Fruit fly (Drosophila melanogaster) whole organism, embryonic: Measurements from ENCODE around the gene CG12990.
A peak's percentile ranks its signal among the peaks of the same experiment; 100 is the strongest.

Experiments used
- Abd-B ChIP-seq: fragments of 200-800 bp; sonication (Bioruptor generic); optimal IDR thresholded peaks from 2 replicates; lab custom pipeline; 2018; ENCODE audit warnings: missing biosample characterization, mild to moderate bottlenecking, missing genetic modification characterization, moderate library complexity
- Ada2b ChIP-seq: fragments of 200-800 bp; sonication (Bioruptor generic); IDR thresholded peaks from 2 replicates; pipeline ENCODE4 v1.3.6; 2022; ENCODE audit warnings: missing biosample characterization, missing genetic modification characterization
- Atf-2 ChIP-seq: fragments of 200-800 bp; sonication (Bioruptor generic); optimal IDR thresholded peaks from 2 replicates; lab custom pipeline; 2016; ENCODE audit warnings: missing biosample characterization, missing genetic modification characterization
- B-H2 ChIP-seq: fragments of 200-800 bp; sonication (Bioruptor generic); optimal IDR thresholded peaks from 2 replicates; lab custom pipeline; 2018; ENCODE audit warnings: missing biosample characterization, mild to moderate bottlenecking, missing genetic modification characterization
- CG10321 ChIP-seq: fragments of 200-800 bp; sonication (Bioruptor generic); IDR thresholded peaks from 2 replicates; pipeline ENCODE4 v1.3.6; 2022; ENCODE audit warnings: missing biosample characterization, missing genetic modification characterization
- CG10462 ChIP-seq: fragments of 200-800 bp; sonication (Bioruptor generic); optimal IDR thresholded peaks from 2 replicates; lab custom pipeline; 2016; ENCODE audit warnings: missing biosample characterization, missing genetic modification characterization
- CG11085 ChIP-seq: fragments of 200-800 bp; sonication (Bioruptor generic); IDR thresholded peaks from 2 replicates; pipeline ENCODE4 v1.3.6; 2022; ENCODE audit warnings: missing biosample characterization, missing genetic modification characterization
- CG11093 ChIP-seq: fragments of 200-800 bp; sonication (Bioruptor generic); IDR thresholded peaks from 3 replicates; pipeline ENCODE4 v1.3.6; 2022; ENCODE audit warnings: missing biosample characterization, missing genetic modification characterization
- CG11456 ChIP-seq: fragments of 200-800 bp; sonication (Bioruptor generic); IDR thresholded peaks from 3 replicates; pipeline ENCODE4 v1.3.6; 2022; ENCODE audit warnings: missing biosample characterization, missing genetic modification characterization
- CG12659 ChIP-seq: fragments of 200-800 bp; sonication (Bioruptor generic); optimal IDR thresholded peaks from 3 replicates; lab custom pipeline; 2017; ENCODE audit warnings: mild to moderate bottlenecking, missing biosample characterization, missing genetic modification reagents, missing genetic modification characterization
- CG14014 ChIP-seq: fragments of 200-800 bp; sonication (Bioruptor generic); IDR thresholded peaks from 2 replicates; pipeline ENCODE4 v1.3.6; 2022; ENCODE audit warnings: missing biosample characterization, missing genetic modification characterization
- CG15073 ChIP-seq: fragments of 200-800 bp; sonication (Bioruptor generic); optimal IDR thresholded peaks from 2 replicates; lab custom pipeline; 2016; ENCODE audit warnings: missing biosample characterization, missing genetic modification characterization
- CG17829 ChIP-seq: fragments of 200-800 bp; optimal IDR thresholded peaks from 2 replicates; lab custom pipeline; 2019; ENCODE audit warnings: missing biosample characterization, mild to moderate bottlenecking, missing genetic modification characterization, moderate library complexity
- CG30020 ChIP-seq: fragments of 200-800 bp; optimal IDR thresholded peaks from 2 replicates; lab custom pipeline; 2019; ENCODE audit warnings: missing biosample characterization, mild to moderate bottlenecking, missing genetic modification characterization, moderate library complexity
- CG30431 ChIP-seq: fragments of 200-800 bp; sonication (Bioruptor generic); optimal IDR thresholded peaks from 2 replicates; lab custom pipeline; 2017; ENCODE audit warnings: missing biosample characterization, missing genetic modification characterization
- CG3163 ChIP-seq: fragments of 200-800 bp; sonication (Bioruptor generic); optimal IDR thresholded peaks from 3 replicates; lab custom pipeline; 2016; ENCODE audit warnings: missing biosample characterization, missing genetic modification characterization
- CG3726 ChIP-seq: fragments of 200-800 bp; sonication (Bioruptor generic); IDR thresholded peaks from 3 replicates; pipeline ENCODE4, ENCODE4 v1.3.6; 2022; ENCODE audit warnings: missing biosample characterization, missing genetic modification characterization
- CG4617 ChIP-seq: fragments of 200-800 bp; sonication (Bioruptor generic); optimal IDR thresholded peaks from 3 replicates; lab custom pipeline; 2016; ENCODE audit warnings: missing biosample characterization, missing genetic modification characterization, borderline replicate concordance
- CG8924 ChIP-seq: fragments of 200-800 bp; optimal IDR thresholded peaks from 3 replicates; lab custom pipeline; 2019; ENCODE audit warnings: missing biosample characterization, mild to moderate bottlenecking, missing genetic modification characterization, moderate library complexity
- CG9797 ChIP-seq: fragments of 200-800 bp; sonication (Bioruptor generic); optimal IDR thresholded peaks from 3 replicates; lab custom pipeline; 2018; ENCODE audit warnings: missing biosample characterization, mild to moderate bottlenecking, missing genetic modification characterization
- CrebB ChIP-seq: fragments of 200-800 bp; sonication (Bioruptor generic); optimal IDR thresholded peaks from 3 replicates; lab custom pipeline; 2018; ENCODE audit warnings: missing biosample characterization, mild to moderate bottlenecking, missing genetic modification characterization
- Deaf1 ChIP-seq: fragments of 200-800 bp; optimal IDR thresholded peaks from 3 replicates; lab custom pipeline; 2019; ENCODE audit warnings: missing biosample characterization, mild to moderate bottlenecking, missing genetic modification characterization, moderate library complexity
- Dfd ChIP-seq, 2 experiments: fragments of >200 bp; optimal IDR thresholded peaks; 2 replicates each; lab custom pipeline; 2017; ENCODE audit warnings: missing biosample characterization in 2 of 2, missing genetic modification characterization in 2 of 2
- ERR ChIP-seq: fragments of 200-800 bp; sonication (Bioruptor generic); optimal IDR thresholded peaks from 2 replicates; lab custom pipeline; 2016; ENCODE audit warnings: missing biosample characterization, missing genetic modification characterization
- GATAe ChIP-seq: fragments of 200-800 bp; sonication (Bioruptor generic); conservative IDR thresholded peaks from 2 replicates; pipeline ENCODE4 v1.3.6; 2022; ENCODE audit warnings: missing biosample characterization, missing genetic modification characterization
- H2.0 ChIP-seq: fragments of 200-800 bp; sonication (Bioruptor generic); IDR thresholded peaks from 2 replicates; pipeline ENCODE4 v1.3.6; 2022; ENCODE audit warnings: missing biosample characterization, missing genetic modification characterization
- Hmr ChIP-seq: fragments of 200-800 bp; sonication (Bioruptor generic); optimal IDR thresholded peaks from 3 replicates; lab custom pipeline; 2017; ENCODE audit warnings: mild to moderate bottlenecking, missing biosample characterization, missing genetic modification reagents, missing genetic modification characterization
- Max ChIP-seq: fragments of 200-800 bp; sonication (Bioruptor generic); optimal IDR thresholded peaks from 2 replicates; lab custom pipeline; 2016; ENCODE audit warnings: missing biosample characterization, mild to moderate bottlenecking, missing genetic modification characterization
- Med ChIP-seq: fragments of 200-800 bp; sonication (Bioruptor generic); peaks from one replicate; lab custom pipeline; 2016; ENCODE audit warnings: missing biosample characterization, missing genetic modification characterization, mild to moderate bottlenecking, inconsistent platforms, moderate library complexity
- Meics ChIP-seq: fragments of 200-800 bp; sonication (Bioruptor generic); optimal IDR thresholded peaks from 2 replicates; lab custom pipeline; 2017; ENCODE audit warnings: missing biosample characterization, mild to moderate bottlenecking, missing genetic modification characterization
- NFAT ChIP-seq: fragments of 200-800 bp; sonication (Bioruptor generic); IDR thresholded peaks from 2 replicates; pipeline ENCODE4 v1.3.6; 2022; ENCODE audit warnings: missing biosample characterization, missing genetic modification characterization
- Nf-YC ChIP-seq: fragments of 200-800 bp; optimal IDR thresholded peaks from 3 replicates; lab custom pipeline; 2019; ENCODE audit warnings: missing biosample characterization, mild to moderate bottlenecking, missing genetic modification characterization, moderate library complexity
- Ptx1 ChIP-seq: fragments of 200-800 bp; sonication (Bioruptor generic); IDR thresholded peaks from 2 replicates; pipeline ENCODE4 v1.3.6; 2022; ENCODE audit warnings: missing biosample characterization, missing genetic modification characterization
- Stat92E ChIP-seq, 3 experiments: fragments of >200 bp in 2 of 3; fragments of 200-800 bp in 1 of 3; sonication (Bioruptor generic) in 1 of 3; optimal IDR thresholded peaks; 2 replicates each; lab custom pipeline; 2017 to 2019; ENCODE audit warnings: missing biosample characterization in 3 of 3, missing genetic modification characterization in 3 of 3, mild to moderate bottlenecking in 1 of 3, moderate library complexity in 1 of 3
- abd-A ChIP-seq: fragments of 200-800 bp; sonication (Bioruptor generic); optimal IDR thresholded peaks from 3 replicates; lab custom pipeline; 2019; ENCODE audit warnings: missing biosample characterization, mild to moderate bottlenecking, missing genetic modification characterization, moderate library complexity
- ac ChIP-seq: fragments of 200-800 bp; sonication (Bioruptor generic); optimal IDR thresholded peaks from 3 replicates; lab custom pipeline; 2017; ENCODE audit warnings: missing biosample characterization, mild to moderate bottlenecking, missing genetic modification characterization
- da ChIP-seq: fragments of 200-800 bp; sonication (Bioruptor generic); optimal IDR thresholded peaks from 2 replicates; lab custom pipeline; 2016; ENCODE audit warnings: missing biosample characterization, missing genetic modification characterization
- gsb ChIP-seq: fragments of 200-800 bp; sonication (Bioruptor generic); IDR thresholded peaks from 2 replicates; pipeline ENCODE4 v1.3.6; 2022; ENCODE audit warnings: missing biosample characterization, missing genetic modification characterization
- her ChIP-seq: fragments of 200-800 bp; sonication (Bioruptor generic); optimal IDR thresholded peaks from 2 replicates; lab custom pipeline; 2016; ENCODE audit warnings: missing biosample characterization, missing genetic modification characterization
- kni ChIP-seq: fragments of 200-800 bp; sonication (Bioruptor generic); optimal IDR thresholded peaks from 3 replicates; lab custom pipeline; 2017; ENCODE audit warnings: mild to moderate bottlenecking, missing biosample characterization, missing genetic modification reagents, missing genetic modification characterization
- lola ChIP-seq, 3 experiments: fragments of >200 bp in 2 of 3; fragments of 200-800 bp in 1 of 3; sonication (Bioruptor generic) in 1 of 3; optimal IDR thresholded peaks; 2 replicates each; lab custom pipeline; 2017 to 2019; ENCODE audit warnings: missing biosample characterization in 3 of 3, missing genetic modification characterization in 3 of 3, mild to moderate bottlenecking in 1 of 3, moderate library complexity in 1 of 3
- otp ChIP-seq: fragments of 200-800 bp; sonication (Bioruptor generic); IDR thresholded peaks from 3 replicates; pipeline ENCODE4, ENCODE4 v1.3.6; 2022; ENCODE audit warnings: missing biosample characterization, missing genetic modification characterization
- p53 ChIP-seq: fragments of 200-800 bp; sonication (Bioruptor generic); optimal IDR thresholded peaks from 2 replicates; lab custom pipeline; 2016; ENCODE audit warnings: missing biosample characterization, missing genetic modification characterization
- ranshi ChIP-seq: fragments of 200-800 bp; sonication (Bioruptor generic); IDR thresholded peaks from 2 replicates; pipeline ENCODE4 v1.3.6; 2022; ENCODE audit warnings: missing biosample characterization, missing genetic modification characterization
- run ChIP-seq: fragments of 200-800 bp; sonication (Bioruptor generic); optimal IDR thresholded peaks from 3 replicates; lab custom pipeline; 2018; ENCODE audit warnings: missing biosample characterization, mild to moderate bottlenecking, missing genetic modification characterization
- sens ChIP-seq: fragments of 200-800 bp; sonication (Bioruptor generic); peaks from one replicate; lab custom pipeline; 2016; ENCODE audit warnings: missing biosample characterization, missing genetic modification characterization
- sens-2 ChIP-seq: fragments of 200-800 bp; sonication (Bioruptor generic); IDR thresholded peaks from 2 replicates; pipeline ENCODE4 v1.3.6; 2022; ENCODE audit warnings: missing biosample characterization, missing genetic modification characterization
- tap ChIP-seq: fragments of 200-800 bp; optimal IDR thresholded peaks from 3 replicates; lab custom pipeline; 2019; ENCODE audit warnings: missing biosample characterization, mild to moderate bottlenecking, missing genetic modification characterization, moderate library complexity
- wdn ChIP-seq: fragments of 200-800 bp; sonication (Bioruptor generic); IDR thresholded peaks from 2 replicates; pipeline ENCODE4 v1.3.6; 2022; ENCODE audit warnings: missing biosample characterization, missing genetic modification characterization
- zf30C ChIP-seq: fragments of 200-800 bp; sonication (Bioruptor generic); optimal IDR thresholded peaks from 3 replicates; lab custom pipeline; 2018; ENCODE audit warnings: missing biosample characterization, mild to moderate bottlenecking, missing genetic modification characterization
- zfh2 ChIP-seq: fragments of 200-800 bp; sonication (Bioruptor generic); optimal IDR thresholded peaks from 2 replicates; lab custom pipeline; 2016; ENCODE audit warnings: missing biosample characterization, missing genetic modification characterization

Gene CG12990

dm6 chrX:17713740-17714135, 42.0 kb upstream of the CG12990 start (continued):
- TF ChIP-seq CG10462 (GFP tag; lab: Kevin White, UChicago), result no peak
- peak; percentile 47 for TF ChIP-seq Abd-B
- peak; percentile 83 for TF ChIP-seq CG14014 (GFP tag; lab: Robert Waterston, UW)
- TF ChIP-seq Ada2b (GFP tag; lab: Robert Waterston, UW), result peak; percentile 92
- no peak for TF ChIP-seq da (GFP tag; lab: Kevin White, UChicago)
- TF ChIP-seq CG15073 (GFP tag; lab: Kevin White, UChicago), result no peak
- peak; percentile 78 for TF ChIP-seq H2.0 (GFP tag; lab: Robert Waterston, UW)
- peak; percentile 86 for TF ChIP-seq CG11456 (GFP tag; lab: Robert Waterston, UW)
- no peak for TF ChIP-seq B-H2 (GFP tag; lab: Kevin White, UChicago)
- peak; percentile 30 for TF ChIP-seq CG4617 (GFP tag; lab: Kevin White, UChicago)
- TF ChIP-seq CG9797 (GFP tag; lab: Kevin White, UChicago), result no peak
- no peak for TF ChIP-seq ac (GFP tag; lab: Kevin White, UChicago)
- TF ChIP-seq CG30431 (GFP tag; lab: Kevin White, UChicago), result no peak
- peak; percentile 81 for TF ChIP-seq Ptx1 (GFP tag; lab: Robert Waterston, UW)
- peak; percentile 55 for TF ChIP-seq CG8924
- TF ChIP-seq CG12659 (GFP tag; lab: Kevin White, UChicago), result peak; percentile 31
- TF ChIP-seq NFAT (GFP tag; lab: Robert Waterston, UW), result peak; percentile 72
- no peak for TF ChIP-seq CG10321 (GFP tag; lab: Robert Waterston, UW)
- peak; percentile 65 for TF ChIP-seq ERR (GFP tag; lab: Kevin White, UChicago)
- TF ChIP-seq her (GFP tag; lab: Kevin White, UChicago), result peak; percentile 75
- no peak for TF ChIP-seq CG30020
- TF ChIP-seq Nf-YC (tag; lab: Kevin White, UChicago), result no peak
- peak; percentile 84 for TF ChIP-seq kni
- peak; percentile 22 for TF ChIP-seq run
- TF ChIP-seq CG3163 (GFP tag; lab: Kevin White, UChicago), result peak; percentile 50
- peak; percentile 97 for TF ChIP-seq Med (GFP tag; lab: Kevin White, UChicago)
- peak; percentile 65 for TF ChIP-seq zfh2 (GFP tag; lab: Kevin White, UChicago)
- TF ChIP-seq Meics (GFP tag; lab: Kevin White, UChicago), result peak; percentile 28
- TF ChIP-seq gsb, result peak; percentile 66
- TF ChIP-seq wdn (GFP tag; lab: Robert Waterston, UW), result peak; percentile 45; the same call in 1 of the 2 replicates
- peak; percentile 72; the same call in 2 of the 3 replicates for TF ChIP-seq CG11093
- peak; percentile 83 for TF ChIP-seq ranshi
- TF ChIP-seq lola (GFP tag; optimal IDR thresholded peaks at IDR 0.05; lab: Kevin White, UChicago), result peak in 1 of 3 experiments; percentile 6
- peak; percentile 46 for TF ChIP-seq CG17829
- TF ChIP-seq zf30C (GFP tag; lab: Kevin White, UChicago), result no peak
- TF ChIP-seq GATAe, result no peak
- peak; percentile 61 for TF ChIP-seq CG11085 (GFP tag; lab: Robert Waterston, UW)
- TF ChIP-seq otp (GFP tag; lab: Robert Waterston, UW), result peak; percentile 86
- peak; percentile 23 for TF ChIP-seq CrebB (tag; lab: Kevin White, UChicago)
- TF ChIP-seq Hmr (GFP tag; lab: Kevin White, UChicago), result peak; percentile 10
- TF ChIP-seq CG3726 (GFP tag; lab: Robert Waterston, UW), result peak; percentile 83
- TF ChIP-seq sens (GFP tag; lab: Kevin White, UChicago), result peak; percentile 93
- TF ChIP-seq Max (GFP tag; lab: Kevin White, UChicago), result peak; percentile 25
- TF ChIP-seq tap (tag; lab: Kevin White, UChicago), result peak; percentile 64
- no peak for TF ChIP-seq p53 (GFP tag; lab: Kevin White, UChicago)
- TF ChIP-seq abd-A (tag; lab: Kevin White, UChicago), result no peak
- TF ChIP-seq Deaf1 (tag; lab: Kevin White, UChicago), result peak; percentile 19
- TF ChIP-seq Stat92E (GFP tag; optimal IDR thresholded peaks at IDR 0.05; lab: Kevin White, UChicago), result no peak
- TF ChIP-seq sens-2, result peak; percentile 68
- peak; percentile 63 for TF ChIP-seq Atf-2 (GFP tag; lab: Kevin White, UChicago)
- TF ChIP-seq Dfd (GFP tag; optimal IDR thresholded peaks at IDR 0.05; lab: Kevin White, UChicago), result no peak
